Fruit fly (Drosophila melanogaster): ENCODE data around the gene CG8087.
A peak's percentile ranks its signal among the peaks of the same experiment; 100 is the strongest.

Gene CG8087

DNA sequence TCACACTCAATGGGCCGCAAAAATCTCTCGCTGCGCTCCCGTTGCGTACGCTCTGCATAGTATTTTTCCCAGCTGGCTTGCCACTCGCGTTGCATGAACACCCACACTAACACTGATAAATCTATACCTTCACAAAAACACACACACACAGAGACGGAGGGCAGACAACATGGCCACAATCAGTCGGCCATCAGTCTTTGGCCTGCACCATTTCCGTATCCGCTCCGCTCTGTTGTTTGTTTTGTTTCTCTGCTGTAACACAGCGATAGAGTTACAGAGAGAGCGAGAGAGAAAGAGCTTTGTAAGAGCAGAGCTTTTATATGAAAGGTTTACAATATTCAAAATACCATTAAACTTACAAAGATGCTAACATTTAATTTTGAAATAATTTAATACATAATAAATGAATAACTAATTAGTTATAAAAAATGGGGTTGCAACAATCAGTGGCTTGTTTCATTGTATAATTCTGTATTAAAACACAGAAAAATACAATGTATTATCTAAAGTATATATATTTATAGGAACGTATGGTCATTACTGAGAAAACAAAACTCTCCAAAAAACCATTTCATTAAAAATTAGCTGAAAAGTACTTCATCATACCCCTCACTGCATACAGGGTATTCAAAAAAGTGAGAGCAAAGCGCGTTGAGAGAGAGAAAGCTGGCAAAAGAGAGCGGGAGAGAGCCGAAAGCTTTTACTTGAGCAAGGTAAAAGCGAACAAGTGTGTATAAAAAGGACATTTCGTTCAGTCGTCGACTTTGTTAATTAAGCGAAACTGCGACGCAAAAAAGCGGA lies 44.5 kb upstream of the CG8087 start, which contains the start of gene CG14853 (continued):
- no peak for TF ChIP-seq lbe (GFP tag; optimal IDR thresholded peaks at IDR 0.05)
- 0 out of 2 replicates have a peak, but pooled peaks have one; percentile 31 for TF ChIP-seq CG11696 (GFP tag; IDR thresholded peaks at IDR 0.05)
- no peak for TF ChIP-seq amos (GFP tag; IDR thresholded peaks at IDR 0.05; ENCODE audit: partially characterized antibody)
- TF ChIP-seq Taf1 (GFP tag; IDR thresholded peaks at IDR 0.05) = no peak
- TF ChIP-seq slp2 (GFP tag; optimal IDR thresholded peaks at IDR 0.05) = no peak
- TF ChIP-seq onecut (GFP tag; IDR thresholded peaks at IDR 0.05) = peak; percentile 58
- peak; percentile 48 for TF ChIP-seq CG7271 (tag; optimal IDR thresholded peaks at IDR 0.05)
- peak; percentile 71 for TF ChIP-seq CG12942 (GFP tag; optimal IDR thresholded peaks at IDR 0.05)
- TF ChIP-seq CG4730 (GFP tag; IDR thresholded peaks at IDR 0.05) = peak; percentile 53
- TF ChIP-seq ase (GFP tag; IDR thresholded peaks at IDR 0.05) = peak; percentile 67; the same call in 2 of the 3 replicates
- TF ChIP-seq Sry-β (GFP tag; optimal IDR thresholded peaks at IDR 0.05) = peak; percentile 24
- peak; percentile 65 for TF ChIP-seq sens-2 (GFP tag; IDR thresholded peaks at IDR 0.05)
- TF ChIP-seq cato (GFP tag; optimal IDR thresholded peaks at IDR 0.05; ENCODE audit: borderline replicate concordance) = peak; percentile 60
- TF ChIP-seq CG18764 (GFP tag; optimal IDR thresholded peaks at IDR 0.05) = peak; percentile 2
- TF ChIP-seq Blimp-1 (GFP tag; optimal IDR thresholded peaks at IDR 0.05) = peak; percentile 77
- TF ChIP-seq corto (GFP tag; optimal IDR thresholded peaks at IDR 0.05) = no peak
- peak; percentile 40 for TF ChIP-seq CG17186 (GFP tag; optimal IDR thresholded peaks at IDR 0.05)
- TF ChIP-seq Doc2 (GFP tag; IDR thresholded peaks at IDR 0.05) = no peak
- peak; percentile 70 for TF ChIP-seq CG1603 (tag; optimal IDR thresholded peaks at IDR 0.05)
- TF ChIP-seq CG18599 (GFP tag; optimal IDR thresholded peaks at IDR 0.05) = peak; percentile 67
- TF ChIP-seq Dfd (GFP tag; optimal IDR thresholded peaks at IDR 0.05) = no peak
- TF ChIP-seq CG6254 (GFP tag; optimal IDR thresholded peaks at IDR 0.05) = peak; percentile 63
- TF ChIP-seq CG13894 (tag; optimal IDR thresholded peaks at IDR 0.05) = peak; percentile 1
- peak; percentile 76 for TF ChIP-seq CG32532 (GFP tag; IDR thresholded peaks at IDR 0.05)
- TF ChIP-seq MBD-R2 (GFP tag; IDR thresholded peaks at IDR 0.05) = no peak
- TF ChIP-seq Atf-2 (GFP tag; optimal IDR thresholded peaks at IDR 0.05) = no peak
- TF ChIP-seq HHEX (GFP tag; optimal IDR thresholded peaks at IDR 0.05) = peak; percentile 57
- TF ChIP-seq slou (GFP tag; optimal IDR thresholded peaks at IDR 0.05) = peak; percentile 68
- TF ChIP-seq CG10209 (GFP tag; optimal IDR thresholded peaks at IDR 0.05) = peak; percentile 85
- TF ChIP-seq wek (GFP tag; optimal IDR thresholded peaks at IDR 0.05) = peak; percentile 82
- peak; percentile 33 for TF ChIP-seq dmrt11E (tag; optimal IDR thresholded peaks at IDR 0.05)
- TF ChIP-seq org-1 (GFP tag; optimal IDR thresholded peaks at IDR 0.05) = peak; percentile 31
- no peak for TF ChIP-seq inv (GFP tag; IDR thresholded peaks at IDR 0.05; ENCODE audit: partially characterized antibody)
- TF ChIP-seq CG10147 (GFP tag; optimal IDR thresholded peaks at IDR 0.05) = no peak
- no peak for TF ChIP-seq emc (GFP tag; optimal IDR thresholded peaks at IDR 0.05)
- no peak for TF ChIP-seq toy (GFP tag; IDR thresholded peaks at IDR 0.05)
- TF ChIP-seq Dp (GFP tag; optimal IDR thresholded peaks at IDR 0.05) = no peak
- peak in 1 of 2 experiments; percentile 84 for TF ChIP-seq dpn (GFP tag; optimal IDR thresholded peaks at IDR 0.05)
- peak; percentile 38; the same call in 1 of the 3 replicates for TF ChIP-seq ken (GFP tag; IDR thresholded peaks at IDR 0.05)
- TF ChIP-seq sna (GFP tag; IDR thresholded peaks at IDR 0.05; ENCODE audit: partially characterized antibody) = no peak
- TF ChIP-seq Xbp1 (GFP tag; optimal IDR thresholded peaks at IDR 0.05) = peak; percentile 90
- TF ChIP-seq Med (GFP tag) = peak; percentile 94
- peak; percentile 48 for TF ChIP-seq CG9817 (tag; optimal IDR thresholded peaks at IDR 0.05)
- TF ChIP-seq Mrtf (GFP tag; IDR thresholded peaks at IDR 0.05) = peak; percentile 75
- peak; percentile 77 for TF ChIP-seq CG6689 (GFP tag; IDR thresholded peaks at IDR 0.05)
- no peak for TF ChIP-seq CG15696 (tag; optimal IDR thresholded peaks at IDR 0.05)
- TF ChIP-seq Side (GFP tag; optimal IDR thresholded peaks at IDR 0.05) = no peak
- peak; percentile 45 for TF ChIP-seq CG14710 (tag; optimal IDR thresholded peaks at IDR 0.05)

All from whole organism, embryonic.